Worm (Caenorhabditis elegans): Measurements from ENCODE around the gene mct-3.

- TF ChIP-seq elt-3 (tag; optimal IDR thresholded peaks at IDR 0.05) (no peak), blmp-1 (tag; optimal IDR thresholded peaks at IDR 0.05) (no peak), nhr-12 (tag; optimal IDR thresholded peaks at IDR 0.05) (no peak), pha-4 (tag; optimal IDR thresholded peaks at IDR 0.05) (no peak), mab-5 (tag; optimal IDR thresholded peaks at IDR 0.05) (no peak), unc-39 (tag; optimal IDR thresholded peaks at IDR 0.05) (no peak), elt-1 (tag; optimal IDR thresholded peaks at IDR 0.05; ENCODE audit: borderline replicate concordance, insufficient read depth) (no peak), ztf-11 (tag; optimal IDR thresholded peaks at IDR 0.05) (no peak), unc-62 (GFP tag; optimal IDR thresholded peaks at IDR 0.05) (no peak), ces-1 (GFP tag; optimal IDR thresholded peaks at IDR 0.05) (no peak), nhr-237 (tag; optimal IDR thresholded peaks at IDR 0.05) (no peak), flh-1 (GFP tag; optimal IDR thresholded peaks at IDR 0.05) (no peak), zip-8 (tag; optimal IDR thresholded peaks at IDR 0.05) (no peak), lin-13 (tag; optimal IDR thresholded peaks at IDR 0.05) (no peak)
Observed at ce11 chrX:13811929-13812328, 40.8 kb upstream of the mct-3 start.

All from whole organism, mixed stage, embryonic.